Fruit fly (Drosophila melanogaster): ENCODE measurements around the gene CG17010.

dm6 chr2L:12373559-12373958 is 17.3 kb downstream of the CG17010 start:
- TF ChIP-seq Sox15 (GFP tag; optimal IDR thresholded peaks at IDR 0.05): no peak
- no peak for TF ChIP-seq CG32006 (GFP tag; optimal IDR thresholded peaks at IDR 0.05)
- no peak for TF ChIP-seq CG8119 (GFP tag; IDR thresholded peaks at IDR 0.05)
- TF ChIP-seq fkh (GFP tag; optimal IDR thresholded peaks at IDR 0.05): no peak
- TF ChIP-seq eg (GFP tag; IDR thresholded peaks at IDR 0.05): no peak
- TF ChIP-seq Ets21C (GFP tag; optimal IDR thresholded peaks at IDR 0.05): no peak
- no peak for TF ChIP-seq topi (GFP tag; optimal IDR thresholded peaks at IDR 0.05)
- TF ChIP-seq CG8632 (GFP tag; optimal IDR thresholded peaks at IDR 0.05): no peak
- TF ChIP-seq Eip93F (GFP tag; optimal IDR thresholded peaks at IDR 0.05): no peak
